Worm (Caenorhabditis elegans): ENCODE results near the gene T14G12.12.
A peak's percentile ranks its signal among the peaks of the same experiment; 100 is the strongest.

Gene T14G12.12

ce11 chrX:3752443-3752842 lies 5.9 kb downstream of the T14G12.12 start:
- TF ChIP-seq nhr-237 (tag; optimal IDR thresholded peaks at IDR 0.05) (no peak), tbx-8 (GFP tag; optimal IDR thresholded peaks at IDR 0.05) (no peak), elt-1 (tag; optimal IDR thresholded peaks at IDR 0.05; ENCODE audit: borderline replicate concordance, insufficient read depth) (no peak), zip-8 (tag; optimal IDR thresholded peaks at IDR 0.05) (no peak), blmp-1 (tag; optimal IDR thresholded peaks at IDR 0.05) (no peak), hlh-1 (tag; optimal IDR thresholded peaks at IDR 0.05) (no peak), M03D4.4 (tag; optimal IDR thresholded peaks at IDR 0.05) (no peak)

DNA sequence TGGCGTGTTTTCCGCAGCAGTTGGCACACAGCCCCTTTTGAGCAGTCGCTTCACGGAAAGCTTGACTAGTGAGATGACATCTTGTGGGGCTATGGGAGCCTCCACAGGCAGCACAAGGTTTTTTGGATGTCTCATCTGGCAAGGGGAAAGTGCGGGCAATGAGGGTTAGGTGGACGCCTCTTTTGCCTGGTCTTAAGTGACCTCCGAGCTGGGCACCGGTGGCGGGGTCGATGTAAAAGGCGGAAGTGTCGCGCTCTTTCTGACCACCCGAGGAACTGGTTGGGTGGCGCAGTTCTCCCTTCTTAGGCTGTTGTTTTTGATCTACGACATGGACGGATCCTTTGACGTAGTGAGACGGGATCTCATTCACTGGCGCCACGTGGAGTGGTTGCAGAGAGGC lies 6.9 kb downstream of the T14G12.12 start:
- TF ChIP-seq ham-2 (GFP tag; optimal IDR thresholded peaks at IDR 0.05): no peak
- no peak for TF ChIP-seq lin-13 (tag; optimal IDR thresholded peaks at IDR 0.05)
- no peak for TF ChIP-seq unc-39 (tag; optimal IDR thresholded peaks at IDR 0.05)
- TF ChIP-seq ces-1 (GFP tag; optimal IDR thresholded peaks at IDR 0.05): no peak
- no peak for TF ChIP-seq mab-5 (tag; optimal IDR thresholded peaks at IDR 0.05)
- TF ChIP-seq zip-8 (tag; optimal IDR thresholded peaks at IDR 0.05): no peak
- no peak for TF ChIP-seq bed-3 (GFP tag; optimal IDR thresholded peaks at IDR 0.05)
- no peak for TF ChIP-seq blmp-1 (tag; optimal IDR thresholded peaks at IDR 0.05)
- TF ChIP-seq ceh-43 (GFP tag; optimal IDR thresholded peaks at IDR 0.05): no peak
- TF ChIP-seq elt-1 (tag; optimal IDR thresholded peaks at IDR 0.05; ENCODE audit: borderline replicate concordance, insufficient read depth): no peak
- no peak for TF ChIP-seq cnd-1 (tag; optimal IDR thresholded peaks at IDR 0.05)
- no peak for TF ChIP-seq pha-4 (tag; optimal IDR thresholded peaks at IDR 0.05)
- no peak for TF ChIP-seq ztf-11 (tag; optimal IDR thresholded peaks at IDR 0.05)
- TF ChIP-seq elt-3 (tag; optimal IDR thresholded peaks at IDR 0.05): no peak
- TF ChIP-seq snpc-4 (tag; optimal IDR thresholded peaks at IDR 0.05): no peak
- no peak for TF ChIP-seq M03D4.4 (tag; optimal IDR thresholded peaks at IDR 0.05)
- no peak for TF ChIP-seq nhr-76 (tag; optimal IDR thresholded peaks at IDR 0.05)
- TF ChIP-seq lin-32 (GFP tag; optimal IDR thresholded peaks at IDR 0.05): no peak

ce11 chrX:3743190-3743589 lies 15.1 kb downstream of the T14G12.12 start:
- TF ChIP-seq bed-3 (GFP tag; optimal IDR thresholded peaks at IDR 0.05) (no peak), lsy-2 (tag; optimal IDR thresholded peaks at IDR 0.05) (no peak), ztf-11 (tag; optimal IDR thresholded peaks at IDR 0.05) (no peak), mls-2 (tag; optimal IDR thresholded peaks at IDR 0.05) (no peak), elt-3 (tag; optimal IDR thresholded peaks at IDR 0.05) (no peak), mab-5 (tag; optimal IDR thresholded peaks at IDR 0.05) (no peak), ceh-83 (GFP tag; optimal IDR thresholded peaks at IDR 0.05) (no peak), cnd-1 (tag; optimal IDR thresholded peaks at IDR 0.05) (no peak), lin-13 (tag; optimal IDR thresholded peaks at IDR 0.05) (no peak), elt-1 (tag; optimal IDR thresholded peaks at IDR 0.05; ENCODE audit: borderline replicate concordance, insufficient read depth) (no peak), pha-4 (tag; optimal IDR thresholded peaks at IDR 0.05) (no peak), hlh-1 (tag; optimal IDR thresholded peaks at IDR 0.05) (no peak), nhr-76 (tag; optimal IDR thresholded peaks at IDR 0.05) (no peak)

DNA sequence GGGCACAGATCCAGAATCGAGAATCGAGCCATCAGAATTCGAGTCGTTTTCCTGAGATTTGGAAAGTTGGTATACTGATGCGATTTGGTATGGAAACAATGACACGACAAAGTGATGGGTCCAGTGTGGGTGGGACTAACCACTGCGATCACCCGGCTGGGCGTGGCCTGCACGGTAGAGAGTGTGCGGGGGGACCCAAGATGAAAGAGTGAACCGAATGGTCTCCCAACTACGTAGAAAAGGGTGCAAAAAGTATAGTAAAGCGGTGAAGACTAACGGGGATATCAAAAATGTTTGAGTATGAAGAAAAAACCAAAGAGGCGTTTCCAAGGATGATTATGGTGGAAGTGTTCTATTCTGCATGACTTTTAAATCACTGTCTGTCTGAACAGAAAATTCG lies 16.1 kb downstream of the T14G12.12 start, which contains the start of gene fkh-2:
TSS of gene fkh-2 (minus strand) at position 101 of the 400 bp plus-strand sequence.
- no peak for TF ChIP-seq nhr-28 (tag; optimal IDR thresholded peaks at IDR 0.05)
- TF ChIP-seq ztf-11 (tag; optimal IDR thresholded peaks at IDR 0.05): no peak
- TF ChIP-seq snpc-4 (tag; optimal IDR thresholded peaks at IDR 0.05): no peak
- no peak for TF ChIP-seq unc-39 (tag; optimal IDR thresholded peaks at IDR 0.05)
- TF ChIP-seq blmp-1 (tag; optimal IDR thresholded peaks at IDR 0.05): no peak
- TF ChIP-seq zip-8 (tag; optimal IDR thresholded peaks at IDR 0.05): no peak
- no peak for TF ChIP-seq pha-4 (tag; optimal IDR thresholded peaks at IDR 0.05)
- TF ChIP-seq mep-1 (tag; optimal IDR thresholded peaks at IDR 0.05): no peak
- no peak for TF ChIP-seq lin-32 (GFP tag; optimal IDR thresholded peaks at IDR 0.05)

DNA sequence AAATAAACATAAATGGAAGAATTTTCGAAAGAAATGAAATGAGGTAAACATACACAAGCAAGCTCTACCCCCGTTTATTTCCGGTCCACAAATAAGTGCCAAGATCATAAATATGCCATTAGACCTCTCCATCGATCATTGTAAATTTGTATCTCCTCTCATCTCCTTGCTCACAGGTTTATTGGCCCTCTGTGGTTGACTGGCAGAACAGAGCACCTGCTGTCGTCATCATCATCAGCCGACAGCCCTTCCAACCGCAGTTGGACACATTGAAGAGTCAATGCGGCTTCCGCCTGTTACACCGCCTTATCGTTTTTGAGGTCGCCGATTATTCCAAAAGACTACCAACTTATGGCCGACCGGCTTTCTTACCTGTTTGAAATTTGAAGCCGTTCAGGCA lies 19.7 kb downstream of the T14G12.12 start:
- TF ChIP-seq ceh-39 (tag; optimal IDR thresholded peaks at IDR 0.05) (no peak), unc-39 (tag; optimal IDR thresholded peaks at IDR 0.05) (no peak), unc-120 (tag; optimal IDR thresholded peaks at IDR 0.05; ENCODE audit: poor library complexity, severe bottlenecking) (no peak), unc-62 (GFP tag; optimal IDR thresholded peaks at IDR 0.05) (peak; percentile 85), ceh-43 (GFP tag; optimal IDR thresholded peaks at IDR 0.05) (no peak), lin-13 (tag; optimal IDR thresholded peaks at IDR 0.05) (no peak), nhr-2 (tag; optimal IDR thresholded peaks at IDR 0.05) (peak; percentile 66), tbx-8 (GFP tag; optimal IDR thresholded peaks at IDR 0.05) (no peak), hlh-1 (tag; optimal IDR thresholded peaks at IDR 0.05) (peak; percentile 88), sptf-1 (tag; optimal IDR thresholded peaks at IDR 0.05) (no peak)
